Fruit fly (Drosophila melanogaster) whole organism, wandering third instar larva: ENCODE results near the gene CG10513.

ENCODE experiments used
- CG32264 ChIP-seq: fragments of 200-800 bp; sonication (Bioruptor generic); optimal IDR thresholded peaks from 2 replicates; lab custom pipeline; 2016; ENCODE audit warnings: missing biosample characterization, missing genetic modification characterization
- CG9705 ChIP-seq: fragments of 200-800 bp; sonication (Bioruptor generic); optimal IDR thresholded peaks from 2 replicates; lab custom pipeline; 2018; ENCODE audit warnings: missing biosample characterization, mild to moderate bottlenecking, missing genetic modification characterization
- HLH106 ChIP-seq: fragments of 200-800 bp; optimal IDR thresholded peaks from 3 replicates; lab custom pipeline; 2019; ENCODE audit warnings: missing biosample characterization, mild to moderate bottlenecking, missing genetic modification characterization, moderate library complexity
- Hr78 ChIP-seq: fragments of >200 bp; optimal IDR thresholded peaks from 2 replicates; lab custom pipeline; 2017; ENCODE audit warnings: missing biosample characterization, missing genetic modification characterization
- Sp1 ChIP-seq: fragments of 200-800 bp; sonication (Bioruptor generic); optimal IDR thresholded peaks from 3 replicates; lab custom pipeline; 2019; ENCODE audit warnings: missing biosample characterization, mild to moderate bottlenecking, missing genetic modification characterization, moderate library complexity
- Vsx2 ChIP-seq: fragments of 200-300, 225-300 bp; sonication (Bioruptor generic); optimal IDR thresholded peaks from 2 replicates; lab custom pipeline; 2018; ENCODE audit warnings: missing biosample characterization, missing genetic modification characterization; ENCODE audit not compliant: partially characterized antibody
- br ChIP-seq: fragments of 200-800 bp; sonication (Bioruptor generic); optimal IDR thresholded peaks from 2 replicates; lab custom pipeline; 2016; ENCODE audit warnings: missing biosample characterization, missing genetic modification characterization
- dsf ChIP-seq: sonication (Bioruptor generic); optimal IDR thresholded peaks from 2 replicates; lab custom pipeline; 2016; ENCODE audit warnings: missing biosample characterization, missing genetic modification characterization, borderline replicate concordance
- h ChIP-seq: fragments of 200-800 bp; sonication (Bioruptor generic); optimal IDR thresholded peaks from 3 replicates; lab custom pipeline; 2016; ENCODE audit warnings: missing biosample characterization, mild to moderate bottlenecking, missing genetic modification characterization
- jim ChIP-seq: fragments of 175-275, 200-325 bp; sonication (Bioruptor generic); optimal IDR thresholded peaks from 2 replicates; lab custom pipeline; 2016; ENCODE audit warnings: missing biosample characterization, mild to moderate bottlenecking, missing genetic modification characterization
- sage ChIP-seq: fragments of 200-800 bp; sonication (Bioruptor generic); optimal IDR thresholded peaks from 2 replicates; lab custom pipeline; 2016; ENCODE audit warnings: missing biosample characterization, mild to moderate bottlenecking, missing genetic modification characterization
- tai ChIP-seq: sonication (Bioruptor generic); optimal IDR thresholded peaks from 2 replicates; lab custom pipeline; 2016; ENCODE audit warnings: missing biosample characterization, missing genetic modification characterization
- usp ChIP-seq: fragments of >200 bp; optimal IDR thresholded peaks from 2 replicates; lab custom pipeline; 2017; ENCODE audit warnings: missing biosample characterization, missing genetic modification characterization

DNA sequence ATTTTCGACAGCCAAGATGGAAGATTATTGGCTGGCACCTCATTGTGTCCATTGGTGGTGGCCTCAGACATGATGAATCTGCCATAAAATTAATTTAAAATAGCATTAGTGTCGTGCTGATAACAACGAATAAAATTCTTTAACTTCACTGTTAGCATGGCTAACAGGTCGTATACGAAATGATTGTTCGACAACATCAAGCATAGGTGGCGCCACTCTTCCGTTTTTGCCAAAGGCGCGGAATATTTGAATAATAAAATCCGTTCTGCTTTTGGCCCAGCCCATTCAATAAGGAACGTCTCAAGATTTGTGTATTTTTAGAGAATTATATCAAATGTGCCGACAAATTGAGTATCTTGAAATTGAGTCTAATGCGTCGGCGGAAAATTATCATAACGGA is 35.6 kb upstream of the CG10513 start:
- TF ChIP-seq tai: no peak
- no peak for TF ChIP-seq sage
- no peak for TF ChIP-seq Hr78 (GFP tag; lab: Kevin White, UChicago)
- TF ChIP-seq usp (GFP tag; lab: Kevin White, UChicago): no peak
- TF ChIP-seq h (GFP tag; lab: Kevin White, UChicago): no peak
- no peak for TF ChIP-seq jim (GFP tag; lab: Kevin White, UChicago)
- TF ChIP-seq dsf (GFP tag; lab: Kevin White, UChicago): no peak
- TF ChIP-seq Sp1 (GFP tag; lab: Kevin White, UChicago): no peak
- TF ChIP-seq Vsx2 (GFP tag; lab: Kevin White, UChicago): no peak
- TF ChIP-seq CG32264 (GFP tag; lab: Kevin White, UChicago): no peak
- no peak for TF ChIP-seq br (GFP tag; lab: Kevin White, UChicago)
- no peak for TF ChIP-seq HLH106 (tag; lab: Kevin White, UChicago)
- no peak for TF ChIP-seq CG9705 (GFP tag; lab: Kevin White, UChicago)
